Worm (Caenorhabditis elegans): ENCODE measurements around the gene C30G12.1.

The C30G12.1 gene

ce11 chrII:7269783-7270182 is 29.4 kb upstream of the C30G12.1 start:
- TF ChIP-seq ceh-8 (GFP tag; optimal IDR thresholded peaks at IDR 0.05) (no peak), ceh-63 (GFP tag; optimal IDR thresholded peaks at IDR 0.05) (no peak), hpl-2 (GFP tag; optimal IDR thresholded peaks at IDR 0.05) (no peak), vab-15 (tag; optimal IDR thresholded peaks at IDR 0.05) (no peak), efl-1 (optimal IDR thresholded peaks at IDR 0.05) (no peak), efl-1 (GFP tag; optimal IDR thresholded peaks at IDR 0.05 in 1 of 2) (no peak), elt-2 (tag; optimal IDR thresholded peaks at IDR 0.05) (peak; percentile 43), nhr-20 (tag; optimal IDR thresholded peaks at IDR 0.05) (peak; percentile 17), grh-1 (GFP tag; IDR thresholded peaks at IDR 0.05) (no peak), snpc-4 (tag; optimal IDR thresholded peaks at IDR 0.05) (no peak), pqm-1 (tag; optimal IDR thresholded peaks at IDR 0.05) (no peak)

DNA sequence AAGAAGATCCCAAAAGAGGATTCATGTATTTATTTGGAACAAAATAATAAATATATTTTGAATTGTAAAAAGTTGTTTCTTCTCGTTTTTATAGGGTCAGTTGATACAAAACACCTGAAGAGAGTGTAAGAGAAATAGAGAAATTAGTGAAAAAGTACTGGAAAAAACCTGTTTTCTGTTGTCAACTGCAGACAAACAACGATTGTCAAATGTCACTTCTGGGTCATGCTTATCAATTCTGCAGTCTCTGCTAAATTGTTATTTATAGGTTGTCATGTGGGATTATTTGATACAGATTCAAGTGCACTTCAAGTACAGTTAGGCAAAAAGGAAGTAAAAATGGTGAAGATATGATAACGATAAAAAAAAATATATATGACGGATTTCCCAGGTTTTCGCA is 26.6 kb upstream of the C30G12.1 start:
- TF ChIP-seq nhr-90 (tag; optimal IDR thresholded peaks at IDR 0.05; ENCODE audit: poor library complexity) = peak; percentile 6
- no peak for TF ChIP-seq rnt-1 (tag; optimal IDR thresholded peaks at IDR 0.05)
- no peak for TF ChIP-seq ceh-8 (GFP tag; optimal IDR thresholded peaks at IDR 0.05)
- TF ChIP-seq unc-86 (tag; optimal IDR thresholded peaks at IDR 0.05) = no peak
- no peak for TF ChIP-seq pax-3 (tag; optimal IDR thresholded peaks at IDR 0.05)
- TF ChIP-seq mef-2 (tag; optimal IDR thresholded peaks at IDR 0.05) = no peak
- TF ChIP-seq lir-3 (tag; optimal IDR thresholded peaks at IDR 0.05; ENCODE audit: poor library complexity) = peak; percentile 45
- no peak for TF ChIP-seq fkh-8 (tag; optimal IDR thresholded peaks at IDR 0.05)
- peak in 2 of 6 experiments; percentile 80 to 81 for TF ChIP-seq elt-3 (tag; optimal IDR thresholded peaks at IDR 0.05)
- no peak for TF ChIP-seq unc-62 (GFP tag; optimal IDR thresholded peaks at IDR 0.05)
- TF ChIP-seq nhr-20 (tag; optimal IDR thresholded peaks at IDR 0.05) = peak; percentile 55
- no peak for TF ChIP-seq zip-4 (GFP tag; optimal IDR thresholded peaks at IDR 0.05)
- TF ChIP-seq nhr-84 (tag; optimal IDR thresholded peaks at IDR 0.05) = no peak
- peak; percentile 96 for TF ChIP-seq nhr-85 (tag)
- no peak for TF ChIP-seq mdl-1 (tag; optimal IDR thresholded peaks at IDR 0.05)
- peak; percentile 28 for TF ChIP-seq blmp-1 (tag; optimal IDR thresholded peaks at IDR 0.05)
- TF ChIP-seq mab-9 (GFP tag; IDR thresholded peaks at IDR 0.05) = no peak
- TF ChIP-seq ama-1 (optimal IDR thresholded peaks at IDR 0.05) = no peak
- TF ChIP-seq nhr-71 (tag; optimal IDR thresholded peaks at IDR 0.05) = peak; percentile 36
- no peak for TF ChIP-seq ceh-63 (GFP tag; optimal IDR thresholded peaks at IDR 0.05)
- no peak for TF ChIP-seq ztf-11 (tag; optimal IDR thresholded peaks at IDR 0.05)
- TF ChIP-seq efl-1 (optimal IDR thresholded peaks at IDR 0.05) = no peak
- TF ChIP-seq efl-1 (GFP tag; optimal IDR thresholded peaks at IDR 0.05 in 1 of 2) = peak in 1 of 2 experiments; percentile 73
- TF ChIP-seq isw-1 (GFP tag; IDR thresholded peaks at IDR 0.05) = no peak
- no peak for TF ChIP-seq ceh-90 (tag; optimal IDR thresholded peaks at IDR 0.05)
- no peak for TF ChIP-seq xbp-1 (tag; optimal IDR thresholded peaks at IDR 0.05)
- peak in 1 of 2 experiments; percentile 12 for TF ChIP-seq lsy-2 (tag; optimal IDR thresholded peaks at IDR 0.05)
- TF ChIP-seq lin-14 (GFP tag; optimal IDR thresholded peaks at IDR 0.05) = peak; percentile 57
- TF ChIP-seq unc-30 (tag; optimal IDR thresholded peaks at IDR 0.05) = no peak
- TF ChIP-seq lin-35 (GFP tag; optimal IDR thresholded peaks at IDR 0.05) = peak in 1 of 2 experiments; percentile 51
- no peak for TF ChIP-seq pqm-1 (tag; optimal IDR thresholded peaks at IDR 0.05)
- no peak for TF ChIP-seq snpc-4 (tag; optimal IDR thresholded peaks at IDR 0.05)
- TF ChIP-seq sox-4 (tag; optimal IDR thresholded peaks at IDR 0.05) = no peak
- no peak for TF ChIP-seq skn-1 (tag; optimal IDR thresholded peaks at IDR 0.05)
- peak; percentile 22 for TF ChIP-seq snu-23 (GFP tag; optimal IDR thresholded peaks at IDR 0.05)
- TF ChIP-seq sup-37 (GFP tag; optimal IDR thresholded peaks at IDR 0.05) = no peak
- peak; percentile 44 for TF ChIP-seq tbx-2 (tag; optimal IDR thresholded peaks at IDR 0.05)
- peak; percentile 71 for TF ChIP-seq grh-1 (GFP tag; IDR thresholded peaks at IDR 0.05)
- no peak for TF ChIP-seq ceh-88 (GFP tag; IDR thresholded peaks at IDR 0.05)
